Fruit fly (Drosophila melanogaster) whole organism, embryonic: ENCODE results near the gene Fpgs1.

Experiments
- Atf-2 ChIP-seq: fragments of 200-800 bp; sonication (Bioruptor generic); optimal IDR thresholded peaks from 2 replicates; lab custom pipeline; 2016; ENCODE audit warnings: missing biosample characterization, missing genetic modification characterization
- Bteb2 ChIP-seq: fragments of 200-800 bp; sonication (Bioruptor generic); optimal IDR thresholded peaks from 2 replicates; lab custom pipeline; 2016; ENCODE audit warnings: missing biosample characterization, missing genetic modification characterization
- CG10462 ChIP-seq: fragments of 200-800 bp; sonication (Bioruptor generic); optimal IDR thresholded peaks from 2 replicates; lab custom pipeline; 2016; ENCODE audit warnings: missing biosample characterization, missing genetic modification characterization
- CG10654 ChIP-seq: fragments of 200-800 bp; sonication (Bioruptor generic); optimal IDR thresholded peaks from 2 replicates; lab custom pipeline; 2016; ENCODE audit warnings: missing biosample characterization, missing genetic modification characterization
- CG10979 ChIP-seq: fragments of 200-800 bp; sonication (Bioruptor generic); optimal IDR thresholded peaks from 2 replicates; lab custom pipeline; 2018; ENCODE audit warnings: missing biosample characterization, mild to moderate bottlenecking, missing genetic modification characterization, moderate library complexity
- CG12744 ChIP-seq: fragments of 200-800 bp; sonication (Bioruptor generic); optimal IDR thresholded peaks from 2 replicates; lab custom pipeline; 2016; ENCODE audit warnings: missing biosample characterization, missing genetic modification characterization
- CG12769 ChIP-seq: fragments of 200-800 bp; sonication (Bioruptor generic); optimal IDR thresholded peaks from 2 replicates; lab custom pipeline; 2019; ENCODE audit warnings: missing biosample characterization, mild to moderate bottlenecking, missing genetic modification characterization, moderate library complexity
- CG12942 ChIP-seq: fragments of 200-800 bp; sonication (Bioruptor generic); optimal IDR thresholded peaks from 3 replicates; lab custom pipeline; 2016; ENCODE audit warnings: missing biosample characterization, missing genetic modification characterization
- CG13894 ChIP-seq: fragments of 200-800 bp; sonication (Bioruptor generic); optimal IDR thresholded peaks from 3 replicates; lab custom pipeline; 2018; ENCODE audit warnings: missing biosample characterization, mild to moderate bottlenecking, missing genetic modification characterization, moderate library complexity
- CG14441 ChIP-seq: fragments of 200-800 bp; sonication (Bioruptor generic); IDR thresholded peaks from 2 replicates; pipeline ENCODE4 v1.3.6; 2022; ENCODE audit warnings: missing biosample characterization, missing genetic modification characterization
- CG14710 ChIP-seq: fragments of 200-800 bp; sonication (Bioruptor generic); optimal IDR thresholded peaks from 3 replicates; lab custom pipeline; 2019; ENCODE audit warnings: missing biosample characterization, mild to moderate bottlenecking, missing genetic modification characterization, moderate library complexity
- CG1529 ChIP-seq: fragments of 200-800 bp; sonication (Bioruptor generic); optimal IDR thresholded peaks from 3 replicates; lab custom pipeline; 2018; ENCODE audit warnings: missing biosample characterization, missing genetic modification characterization
- CG1603 ChIP-seq: fragments of 200-800 bp; sonication (Bioruptor generic); optimal IDR thresholded peaks from 2 replicates; lab custom pipeline; 2019; ENCODE audit warnings: missing biosample characterization, mild to moderate bottlenecking, missing genetic modification characterization, moderate library complexity
- CG16815 ChIP-seq: fragments of 200-800 bp; sonication (Bioruptor generic); optimal IDR thresholded peaks from 3 replicates; lab custom pipeline; 2017; ENCODE audit warnings: missing biosample characterization, mild to moderate bottlenecking, missing genetic modification characterization
- CG4328 ChIP-seq: fragments of 200-800 bp; sonication (Bioruptor generic); optimal IDR thresholded peaks from 3 replicates; lab custom pipeline; 2017; ENCODE audit warnings: missing biosample characterization, missing genetic modification reagents, missing genetic modification characterization
- CG6654 ChIP-seq: fragments of 200-800 bp; sonication (Bioruptor generic); optimal IDR thresholded peaks from 2 replicates; lab custom pipeline; 2017; ENCODE audit warnings: missing biosample characterization, mild to moderate bottlenecking, missing genetic modification characterization
- CHES-1-like ChIP-seq: fragments of 200-800 bp; sonication (Bioruptor generic); optimal IDR thresholded peaks from 2 replicates; lab custom pipeline; 2016; ENCODE audit warnings: missing biosample characterization, missing genetic modification characterization
- CTCF ChIP-seq: fragments of 200-800 bp; sonication (Bioruptor generic); optimal IDR thresholded peaks from 2 replicates; lab custom pipeline; 2017; ENCODE audit warnings: missing biosample characterization, mild to moderate bottlenecking, missing genetic modification characterization, moderate library complexity
- Deaf1 ChIP-seq: fragments of 200-800 bp; optimal IDR thresholded peaks from 3 replicates; lab custom pipeline; 2019; ENCODE audit warnings: missing biosample characterization, mild to moderate bottlenecking, missing genetic modification characterization, moderate library complexity
- HmgZ ChIP-seq: fragments of 200-800 bp; sonication (Bioruptor generic); optimal IDR thresholded peaks from 2 replicates; lab custom pipeline; 2018; ENCODE audit warnings: missing biosample characterization, mild to moderate bottlenecking, missing genetic modification characterization
- Hr78 ChIP-seq, 2 experiments: fragments of 200-800 bp in 1 of 2; fragments of >200 bp in 1 of 2; sonication (Bioruptor generic) in 1 of 2; optimal IDR thresholded peaks; 2 replicates each; lab custom pipeline; 2017 to 2019; ENCODE audit warnings: missing biosample characterization in 2 of 2, missing genetic modification characterization in 2 of 2, mild to moderate bottlenecking in 1 of 2, moderate library complexity in 1 of 2
- Med ChIP-seq: fragments of 200-800 bp; sonication (Bioruptor generic); peaks from one replicate; lab custom pipeline; 2016; ENCODE audit warnings: missing biosample characterization, missing genetic modification characterization, mild to moderate bottlenecking, inconsistent platforms, moderate library complexity
- Mrtf ChIP-seq: fragments of 200-800 bp; sonication (Bioruptor generic); IDR thresholded peaks from 3 replicates; pipeline ENCODE4 v1.3.6; 2022; ENCODE audit warnings: missing biosample characterization, missing genetic modification characterization
- NC2α ChIP-seq: fragments of 200-800 bp; sonication (Bioruptor generic); optimal IDR thresholded peaks from 2 replicates; lab custom pipeline; 2016; ENCODE audit warnings: missing biosample characterization, missing genetic modification characterization
- Poxn ChIP-seq: fragments of 200-800 bp; sonication (Bioruptor generic); IDR thresholded peaks from 2 replicates; pipeline ENCODE4 v1.3.6; 2022; ENCODE audit warnings: missing biosample characterization, missing genetic modification characterization
- Ptx1 ChIP-seq: fragments of 200-800 bp; sonication (Bioruptor generic); IDR thresholded peaks from 2 replicates; pipeline ENCODE4 v1.3.6; 2022; ENCODE audit warnings: missing biosample characterization, missing genetic modification characterization
- Sin3A ChIP-seq: fragments of >200 bp; optimal IDR thresholded peaks from 2 replicates; lab custom pipeline; 2018
- Six4 ChIP-seq: fragments of 200-800 bp; sonication (Bioruptor generic); optimal IDR thresholded peaks from 2 replicates; lab custom pipeline; 2016; ENCODE audit warnings: missing biosample characterization, missing genetic modification characterization
- Sry-δ ChIP-seq: fragments of 200-800 bp; sonication (Bioruptor generic); optimal IDR thresholded peaks from 2 replicates; lab custom pipeline; 2016; ENCODE audit warnings: missing biosample characterization, missing genetic modification characterization
- TFAM ChIP-seq: fragments of 200-800 bp; sonication (Bioruptor generic); optimal IDR thresholded peaks from 2 replicates; lab custom pipeline; 2017; ENCODE audit warnings: missing biosample characterization, missing genetic modification characterization, inconsistent platforms
- abd-A ChIP-seq: fragments of 200-800 bp; sonication (Bioruptor generic); optimal IDR thresholded peaks from 3 replicates; lab custom pipeline; 2019; ENCODE audit warnings: missing biosample characterization, mild to moderate bottlenecking, missing genetic modification characterization, moderate library complexity
- ato ChIP-seq: fragments of 200-800 bp; sonication (Bioruptor generic); IDR thresholded peaks from 2 replicates; pipeline ENCODE4 v1.3.6; 2022; ENCODE audit warnings: missing biosample characterization, missing genetic modification characterization; ENCODE audit not compliant: partially characterized antibody
- btn ChIP-seq: fragments of 200-800 bp; sonication (Bioruptor generic); optimal IDR thresholded peaks from 2 replicates; lab custom pipeline; 2016; ENCODE audit warnings: missing biosample characterization, missing genetic modification characterization
- cad ChIP-seq: fragments of >200 bp; optimal IDR thresholded peaks from 2 replicates; lab custom pipeline; 2017; ENCODE audit warnings: missing biosample characterization, missing genetic modification characterization
- chif ChIP-seq, 2 experiments: fragments of 200-800 bp; sonication (Bioruptor generic); optimal IDR thresholded peaks; 3 replicates each; lab custom pipeline; 2016; ENCODE audit warnings: missing biosample characterization in 2 of 2, missing genetic modification characterization in 2 of 2
- ewg ChIP-seq: fragments of 200-800 bp; sonication (Bioruptor generic); optimal IDR thresholded peaks from 3 replicates; lab custom pipeline; 2017; ENCODE audit warnings: mild to moderate bottlenecking, missing biosample characterization, missing genetic modification reagents, missing genetic modification characterization
- fd102C ChIP-seq: fragments of 200-800 bp; sonication (Bioruptor generic); optimal IDR thresholded peaks from 2 replicates; lab custom pipeline; 2018; ENCODE audit warnings: missing biosample characterization, mild to moderate bottlenecking, missing genetic modification characterization, moderate library complexity
- fd64A ChIP-seq: fragments of 200-800 bp; sonication (Bioruptor generic); optimal IDR thresholded peaks from 3 replicates; lab custom pipeline; 2018; ENCODE audit warnings: missing biosample characterization, mild to moderate bottlenecking, missing genetic modification characterization
- fd96Cb ChIP-seq: fragments of 200-800 bp; sonication (Bioruptor generic); optimal IDR thresholded peaks from 2 replicates; lab custom pipeline; 2018; ENCODE audit warnings: missing biosample characterization, mild to moderate bottlenecking, missing genetic modification characterization, moderate library complexity
- fu2 ChIP-seq: fragments of 200-800 bp; sonication (Bioruptor generic); optimal IDR thresholded peaks from 2 replicates; lab custom pipeline; 2016; ENCODE audit warnings: missing biosample characterization, missing genetic modification characterization
- gcm ChIP-seq: fragments of 200-800 bp; sonication (Bioruptor generic); optimal IDR thresholded peaks from 2 replicates; lab custom pipeline; 2019; ENCODE audit warnings: missing biosample characterization, mild to moderate bottlenecking, missing genetic modification characterization, moderate library complexity
- klu ChIP-seq: fragments of 200-800 bp; sonication (Bioruptor generic); IDR thresholded peaks from 2 replicates; pipeline ENCODE4 v1.3.6; 2022; ENCODE audit warnings: missing biosample characterization, missing genetic modification characterization
- mirr ChIP-seq: fragments of 200-800 bp; sonication (Bioruptor generic); optimal IDR thresholded peaks from 3 replicates; lab custom pipeline; 2018; ENCODE audit warnings: missing biosample characterization, mild to moderate bottlenecking, missing genetic modification characterization
- nmo ChIP-seq: fragments of 200-800 bp; sonication (Bioruptor generic); optimal IDR thresholded peaks from 2 replicates; lab custom pipeline; 2018; ENCODE audit warnings: missing biosample characterization, mild to moderate bottlenecking, missing genetic modification characterization, moderate library complexity
- nom ChIP-seq: fragments of 200-800 bp; sonication (Bioruptor generic); optimal IDR thresholded peaks from 2 replicates; lab custom pipeline; 2017; ENCODE audit warnings: missing biosample characterization, missing genetic modification characterization, mild to moderate bottlenecking, moderate library complexity, missing genetic modification reagents
- prd ChIP-seq, 3 experiments: fragments of >200 bp in 2 of 3; fragments of 200-800 bp in 1 of 3; sonication (Bioruptor generic) in 1 of 3; optimal IDR thresholded peaks in 2 of 3; IDR thresholded peaks in 1 of 3; 2 replicates in 2 of 3; 3 replicates in 1 of 3; pipeline versions ENCODE4 v1.3.6 to Lab custom; 2017 to 2022; ENCODE audit warnings: missing biosample characterization in 1 of 3, missing genetic modification characterization in 1 of 3
- sd ChIP-seq: fragments of 200-800 bp; sonication (Bioruptor generic); optimal IDR thresholded peaks from 3 replicates; lab custom pipeline; 2018; ENCODE audit warnings: missing biosample characterization, mild to moderate bottlenecking, missing genetic modification characterization, moderate library complexity
- wdn ChIP-seq: fragments of 200-800 bp; sonication (Bioruptor generic); IDR thresholded peaks from 2 replicates; pipeline ENCODE4 v1.3.6; 2022; ENCODE audit warnings: missing biosample characterization, missing genetic modification characterization
- zfh2 ChIP-seq: fragments of 200-800 bp; sonication (Bioruptor generic); optimal IDR thresholded peaks from 2 replicates; lab custom pipeline; 2016; ENCODE audit warnings: missing biosample characterization, missing genetic modification characterization

Fpgs1 gene

dm6 chrX:12567663-12568062, 44.0 kb upstream of the Fpgs1 start (continued):
- TF ChIP-seq CG14710 (tag; lab: Kevin White, UChicago) (peak; percentile 48), prd (optimal IDR thresholded peaks at IDR 0.05; lab: Kevin White, UChicago) (no peak), prd (GFP tag; IDR thresholded peaks at IDR 0.05; lab: Robert Waterston, UW) (peak; percentile 76), gcm (GFP tag; lab: Kevin White, UChicago) (peak; percentile 74), sd (tag; lab: Kevin White, UChicago) (peak; percentile 52), nmo (GFP tag; lab: Kevin White, UChicago) (peak; percentile 69), Poxn (GFP tag; lab: Robert Waterston, UW) (peak; percentile 40; the same call in 1 of the 2 replicates), CG14441 (GFP tag; lab: Robert Waterston, UW) (peak; percentile 38; the same call in 1 of the 2 replicates), CG12942 (GFP tag; lab: Kevin White, UChicago) (peak; percentile 46), ato (GFP tag; lab: Robert Waterston, UW) (no peak), CG1603 (tag; lab: Kevin White, UChicago) (no peak), Mrtf (0 out of 3 replicates have a peak, but pooled peaks have one; percentile 11), chif (GFP tag; optimal IDR thresholded peaks at IDR 0.05; lab: Kevin White, UChicago) (no peak), CG10979 (tag; lab: Kevin White, UChicago) (peak; percentile 72), Sin3A (no peak), cad (GFP tag; lab: Kevin White, UChicago) (no peak), TFAM (no peak), Sry-δ (no peak), HmgZ (tag; lab: Kevin White, UChicago) (peak; percentile 78), fd96Cb (tag; lab: Kevin White, UChicago) (peak; percentile 72)

- TF ChIP-seq mirr (GFP tag; lab: Kevin White, UChicago) (no peak), CTCF (GFP tag; lab: Kevin White, UChicago) (peak; percentile 91), CG1529 (no peak), Hr78 (GFP tag; optimal IDR thresholded peaks at IDR 0.05; lab: Kevin White, UChicago) (no peak), btn (GFP tag; lab: Kevin White, UChicago) (no peak), abd-A (peak; percentile 42), Ptx1 (GFP tag; lab: Robert Waterston, UW) (0 out of 2 replicates have a peak, but pooled peaks have one; percentile 7), Med (GFP tag; lab: Kevin White, UChicago) (peak; percentile 55), CG10979 (tag; lab: Kevin White, UChicago) (peak; percentile 87), ewg (GFP tag; lab: Kevin White, UChicago) (peak; percentile 88), Deaf1 (tag; lab: Kevin White, UChicago) (peak; percentile 93), fu2 (GFP tag; lab: Kevin White, UChicago) (no peak), NC2α (GFP tag; lab: Kevin White, UChicago) (no peak), CG10654 (GFP tag; lab: Kevin White, UChicago) (no peak), CG16815 (GFP tag; lab: Kevin White, UChicago) (no peak), CG10462 (GFP tag; lab: Kevin White, UChicago) (no peak), CG12769 (tag; lab: Kevin White, UChicago) (no peak), CG12744 (GFP tag; lab: Kevin White, UChicago) (no peak), zfh2 (GFP tag; lab: Kevin White, UChicago) (no peak), CG14710 (tag; lab: Kevin White, UChicago) (no peak), klu (no peak), CG4328 (GFP tag; lab: Kevin White, UChicago) (no peak), nom (GFP tag; lab: Kevin White, UChicago) (no peak), CG13894 (tag; lab: Kevin White, UChicago) (no peak), CHES-1-like (GFP tag; lab: Kevin White, UChicago) (no peak), fd64A (GFP tag; lab: Kevin White, UChicago) (no peak), wdn (no peak), Bteb2 (GFP tag; lab: Kevin White, UChicago) (no peak), Atf-2 (no peak), CG6654 (no peak), Six4 (GFP tag; lab: Kevin White, UChicago) (no peak), fd102C (GFP tag; lab: Kevin White, UChicago) (no peak)
Observed at dm6 chrX:12568292-12568923, 43.3 kb upstream of the Fpgs1 start, which contains the start of gene hwt. Gene hwt (minus strand): TSS chrX:12568452.
